Fruit fly (Drosophila melanogaster): ENCODE measurements around the gene CG9117.
A peak's percentile ranks its signal among the peaks of the same experiment; 100 is the strongest.

The CG9117 gene

DNA sequence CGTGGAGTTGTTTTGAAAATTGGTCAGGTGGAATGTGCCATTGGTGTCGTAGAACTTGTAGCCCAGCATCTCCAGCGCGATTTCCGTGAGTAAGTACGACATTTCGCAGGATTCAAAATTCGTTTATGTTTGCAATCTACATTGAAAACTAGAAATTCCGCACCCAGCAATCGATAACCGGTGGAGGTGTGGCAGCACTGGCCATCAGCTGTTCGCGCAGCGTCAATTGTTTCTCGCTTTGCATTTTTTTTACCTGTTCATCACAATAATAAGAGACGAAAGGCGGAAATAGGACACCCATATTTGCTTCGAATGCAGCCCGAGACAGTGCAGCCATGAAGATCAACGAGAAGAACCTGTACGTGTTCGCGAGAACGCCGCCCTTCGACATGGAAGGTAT lies 10.8 kb upstream of the CG9117 start, which contains the start of the genes CG34179 and slmo:
CG34179 (minus strand) TSS at position 165 of the 400 bp plus-strand sequence.
slmo (minus strand) TSS at position 165 of the 400 bp plus-strand sequence.
- TF ChIP-seq GATAd (GFP tag; optimal IDR thresholded peaks at IDR 0.05) (no peak), tai (GFP tag; optimal IDR thresholded peaks at IDR 0.05) (no peak), jim (GFP tag; optimal IDR thresholded peaks at IDR 0.05) (no peak), Sp1 (GFP tag; optimal IDR thresholded peaks at IDR 0.05) (no peak), CrebA (GFP tag; optimal IDR thresholded peaks at IDR 0.05; ENCODE audit: borderline replicate concordance) (no peak), Rel (GFP tag; optimal IDR thresholded peaks at IDR 0.05) (no peak), Rel (tag; optimal IDR thresholded peaks at IDR 0.05) (no peak), h (GFP tag; optimal IDR thresholded peaks at IDR 0.05) (no peak), sv (GFP tag; optimal IDR thresholded peaks at IDR 0.05) (no peak)

- TF ChIP-seq woc (GFP tag; optimal IDR thresholded peaks at IDR 0.05), result no peak
- TF ChIP-seq HLH106 (tag; optimal IDR thresholded peaks at IDR 0.05), result peak; percentile 33
- TF ChIP-seq foxo (GFP tag; optimal IDR thresholded peaks at IDR 0.05), result peak in 1 of 2 experiments; percentile 36
- no peak for TF ChIP-seq jim (GFP tag; optimal IDR thresholded peaks at IDR 0.05)
- no peak for TF ChIP-seq sage (GFP tag; optimal IDR thresholded peaks at IDR 0.05)
- no peak for TF ChIP-seq dmrt93B (GFP tag; optimal IDR thresholded peaks at IDR 0.05)
- no peak for TF ChIP-seq brk (GFP tag; optimal IDR thresholded peaks at IDR 0.05)
- no peak for TF ChIP-seq Hr78 (GFP tag; optimal IDR thresholded peaks at IDR 0.05)
- no peak for TF ChIP-seq Jra (GFP tag; optimal IDR thresholded peaks at IDR 0.05)
- TF ChIP-seq lola (GFP tag; optimal IDR thresholded peaks at IDR 0.05), result no peak
- TF ChIP-seq rgr (GFP tag; optimal IDR thresholded peaks at IDR 0.05), result peak; percentile 60
- no peak for TF ChIP-seq Vsx2 (GFP tag; optimal IDR thresholded peaks at IDR 0.05; ENCODE audit: partially characterized antibody)
- TF ChIP-seq CG32264 (GFP tag; optimal IDR thresholded peaks at IDR 0.05), result no peak
- TF ChIP-seq usp (GFP tag; optimal IDR thresholded peaks at IDR 0.05), result no peak
- peak; percentile 2 for TF ChIP-seq Dif (GFP tag; optimal IDR thresholded peaks at IDR 0.05; ENCODE audit: partially characterized antibody)
- TF ChIP-seq dl (GFP tag; optimal IDR thresholded peaks at IDR 0.05; ENCODE audit: insufficient read depth in 1 of 2, partially characterized antibody in 2 of 2), result no peak
- TF ChIP-seq Abd-B (GFP tag; optimal IDR thresholded peaks at IDR 0.05), result no peak
- TF ChIP-seq OdsH (GFP tag; optimal IDR thresholded peaks at IDR 0.05), result peak; percentile 5
- TF ChIP-seq tai (GFP tag; optimal IDR thresholded peaks at IDR 0.05), result no peak
- TF ChIP-seq dsf (GFP tag; optimal IDR thresholded peaks at IDR 0.05; ENCODE audit: borderline replicate concordance), result no peak
- TF ChIP-seq Mio (GFP tag; optimal IDR thresholded peaks at IDR 0.05), result no peak
- no peak for TF ChIP-seq psq (GFP tag; optimal IDR thresholded peaks at IDR 0.05)
- TF ChIP-seq ey (GFP tag; optimal IDR thresholded peaks at IDR 0.05), result peak; percentile 9
- no peak for TF ChIP-seq Dfd (GFP tag; optimal IDR thresholded peaks at IDR 0.05)
- peak; percentile 17 for TF ChIP-seq CG9705 (GFP tag; optimal IDR thresholded peaks at IDR 0.05)
- no peak for TF ChIP-seq N (GFP tag; optimal IDR thresholded peaks at IDR 0.05)
- no peak for TF ChIP-seq Myc (optimal IDR thresholded peaks at IDR 0.05)
- peak; percentile 30 for TF ChIP-seq Sp1 (GFP tag; optimal IDR thresholded peaks at IDR 0.05)
- TF ChIP-seq pan (optimal IDR thresholded peaks at IDR 0.05), result no peak
- no peak for TF ChIP-seq GATAd (GFP tag; optimal IDR thresholded peaks at IDR 0.05)
- TF ChIP-seq fru (GFP tag; optimal IDR thresholded peaks at IDR 0.05), result peak; percentile 65
- TF ChIP-seq Rel (GFP tag; optimal IDR thresholded peaks at IDR 0.05), result no peak
- TF ChIP-seq Rel (tag; optimal IDR thresholded peaks at IDR 0.05), result peak; percentile 47
- TF ChIP-seq Hnf4 (GFP tag; optimal IDR thresholded peaks at IDR 0.05), result no peak
- no peak for TF ChIP-seq sv (GFP tag; optimal IDR thresholded peaks at IDR 0.05)
- peak; percentile 39 for TF ChIP-seq br (GFP tag; optimal IDR thresholded peaks at IDR 0.05)
- peak; percentile 69 for TF ChIP-seq h (GFP tag; optimal IDR thresholded peaks at IDR 0.05)
- TF ChIP-seq Hr83 (GFP tag; optimal IDR thresholded peaks at IDR 0.05; ENCODE audit: poor library complexity, severe bottlenecking), result peak; percentile 94
- TF ChIP-seq CrebA (GFP tag; optimal IDR thresholded peaks at IDR 0.05; ENCODE audit: borderline replicate concordance), result no peak
Observed at dm6 chr2L:6047528-6048160, 9.9 kb upstream of the CG9117 start, which contains the start of gene IPIP. IPIP (plus strand) TSS chr2L:6048002.
